Worm (Caenorhabditis elegans) whole organism, L4 larva: Measurements from ENCODE around the gene ZK355.8.
A peak's percentile ranks its signal among the peaks of the same experiment; 100 is the strongest.

Experiments
- F10B5.3 ChIP-seq: sonication (generic microtip); optimal IDR thresholded peaks from 2 replicates; lab custom pipeline; 2016; ENCODE audit warnings: mild to moderate bottlenecking, missing genetic modification characterization, missing compliant biosample characterization
- F26F4.8 ChIP-seq: fragments of 200-800 bp; sonication (Bioruptor generic); conservative IDR thresholded peaks from 2 replicates; pipeline ENCODE4 v1.3.6; 2022; ENCODE audit warnings: missing genetic modification characterization, missing compliant biosample characterization
- F49E8.2 ChIP-seq: sonication (generic microtip); optimal IDR thresholded peaks from 2 replicates; lab custom pipeline; 2016; ENCODE audit warnings: missing compliant biosample characterization, mild to moderate bottlenecking, missing genetic modification characterization, borderline replicate concordance
- R02D3.7 ChIP-seq: fragments of 150-350 bp; sonication (generic microtip); optimal IDR thresholded peaks from 3 replicates; lab custom pipeline; 2014; ENCODE audit warnings: missing biosample characterization, missing genetic modification characterization
- T20F7.1 ChIP-seq: fragments of 200-800 bp; sonication (Bioruptor generic); optimal IDR thresholded peaks from 2 replicates; lab custom pipeline; 2018; ENCODE audit warnings: mild to moderate bottlenecking, missing genetic modification characterization, missing compliant biosample characterization
- Y105C5A.15 ChIP-seq: fragments of 200-800 bp; sonication (Bioruptor generic); IDR thresholded peaks from 2 replicates; pipeline ENCODE4 v1.3.6; 2022; ENCODE audit warnings: missing genetic modification characterization, missing compliant biosample characterization
- Y5F2A.4 ChIP-seq: fragments of 200-800 bp; sonication (Bioruptor generic); optimal IDR thresholded peaks from 2 replicates; lab custom pipeline; 2018; ENCODE audit warnings: mild to moderate bottlenecking, missing genetic modification characterization, missing compliant biosample characterization
- ZK337.2 ChIP-seq: fragments of 200-800 bp; sonication (Bioruptor generic); IDR thresholded peaks from 2 replicates; pipeline ENCODE4 v1.3.6; 2022; ENCODE audit warnings: missing genetic modification reagents, missing genetic modification characterization, missing compliant biosample characterization
- aha-1 ChIP-seq: fragments of 150-350 bp; peaks from one replicate; lab custom pipeline; 2014; ENCODE audit warnings: missing biosample characterization, missing genetic modification characterization
- aly-2 ChIP-seq: sonication (generic microtip); optimal IDR thresholded peaks from 2 replicates; lab custom pipeline; 2018; ENCODE audit warnings: missing biosample characterization, missing genetic modification characterization
- ceh-28 ChIP-seq: fragments of 150-350 bp; optimal IDR thresholded peaks from 2 replicates; lab custom pipeline; 2014; ENCODE audit warnings: missing biosample characterization, missing genetic modification reagents, missing genetic modification characterization
- ceh-32 ChIP-seq: sonication (generic microtip); optimal IDR thresholded peaks from 2 replicates; lab custom pipeline; 2016; ENCODE audit warnings: mild to moderate bottlenecking, missing genetic modification characterization, missing compliant biosample characterization; ENCODE audit not compliant: poor library complexity
- ceh-44 ChIP-seq: fragments of 200-800 bp; sonication (Bioruptor generic); IDR thresholded peaks from 2 replicates; pipeline ENCODE4 v1.3.6; 2022; ENCODE audit warnings: missing genetic modification reagents, missing genetic modification characterization, missing compliant biosample characterization
- daf-8 ChIP-seq: fragments of 200-800 bp; sonication (Bioruptor generic); IDR thresholded peaks from 2 replicates; pipeline ENCODE4 v1.3.6; 2022; ENCODE audit warnings: missing genetic modification characterization, missing compliant biosample characterization
- dmd-6 ChIP-seq: fragments of 200-800 bp; sonication (Bioruptor generic); IDR thresholded peaks from 2 replicates; pipeline ENCODE4 v1.3.6; 2022; ENCODE audit warnings: missing genetic modification reagents, missing genetic modification characterization, missing compliant biosample characterization
- dmd-9 ChIP-seq: fragments of 200-800 bp; sonication (Bioruptor generic); IDR thresholded peaks from 2 replicates; pipeline ENCODE4 v1.3.6; 2022; ENCODE audit warnings: missing genetic modification reagents, missing genetic modification characterization, missing compliant biosample characterization
- duxl-1 ChIP-seq: sonication (generic microtip); optimal IDR thresholded peaks from 2 replicates; lab custom pipeline; 2016; ENCODE audit warnings: mild to moderate bottlenecking, missing genetic modification characterization, moderate library complexity, missing compliant biosample characterization; ENCODE audit not compliant: poor library complexity
- egl-27 ChIP-seq: sonication (generic microtip); optimal IDR thresholded peaks from 3 replicates; lab custom pipeline; 2017; ENCODE audit warnings: missing biosample characterization, missing genetic modification reagents, missing genetic modification characterization
- fkh-10 ChIP-seq: fragments of 150-350 bp; optimal IDR thresholded peaks from 2 replicates; lab custom pipeline; 2014; ENCODE audit warnings: missing biosample characterization, missing genetic modification reagents, missing genetic modification characterization
- fos-1 ChIP-seq: fragments of 150-350 bp; optimal IDR thresholded peaks from 2 replicates; lab custom pipeline; 2014; ENCODE audit warnings: missing biosample characterization, missing genetic modification characterization
- gei-8 ChIP-seq: fragments of 200-800 bp; sonication (Bioruptor generic); optimal IDR thresholded peaks from 2 replicates; lab custom pipeline; 2018; ENCODE audit warnings: mild to moderate bottlenecking, missing genetic modification characterization, missing compliant biosample characterization
- hlh-11 ChIP-seq: fragments of 200-800 bp; sonication (Bioruptor generic); optimal IDR thresholded peaks from 2 replicates; lab custom pipeline; 2018; ENCODE audit warnings: mild to moderate bottlenecking, missing genetic modification characterization, missing compliant biosample characterization
- hlh-30 ChIP-seq: sonication (generic microtip); optimal IDR thresholded peaks from 2 replicates; lab custom pipeline; 2017; ENCODE audit warnings: antibody characterized with exemption, mild to moderate bottlenecking, missing genetic modification characterization, missing compliant biosample characterization; ENCODE audit not compliant: insufficient read depth
- hmg-1.1 ChIP-seq: fragments of 200-800 bp; sonication (Bioruptor generic); IDR thresholded peaks from 2 replicates; pipeline ENCODE4 v1.3.6; 2022; ENCODE audit warnings: missing genetic modification reagents, missing genetic modification characterization, missing compliant biosample characterization
- lim-7 ChIP-seq: fragments of 200-800 bp; sonication (Bioruptor generic); IDR thresholded peaks from 2 replicates; pipeline ENCODE4 v1.3.6; 2022; ENCODE audit warnings: missing genetic modification characterization, missing compliant biosample characterization
- lin-38 ChIP-seq: fragments of 200-800 bp; sonication (Bioruptor generic); IDR thresholded peaks from 2 replicates; pipeline ENCODE4 v1.3.6; 2022; ENCODE audit warnings: missing genetic modification reagents, missing genetic modification characterization, missing compliant biosample characterization
- madf-5 ChIP-seq, 2 experiments: fragments of 200-800 bp; sonication (Bioruptor generic); IDR thresholded peaks; 2 replicates each; pipeline ENCODE4 v1.3.6; 2022; ENCODE audit warnings: missing compliant biosample characterization in 2 of 2, missing genetic modification characterization in 2 of 2
- mdt-29 ChIP-seq: fragments of 200-800 bp; sonication (Bioruptor generic); IDR thresholded peaks from 2 replicates; pipeline ENCODE4 v1.3.6; 2022; ENCODE audit warnings: missing genetic modification reagents, missing genetic modification characterization, missing compliant biosample characterization
- mep-1 ChIP-seq: fragments of 150-350 bp; sonication (generic microtip); optimal IDR thresholded peaks from 3 replicates; lab custom pipeline; 2014; ENCODE audit warnings: missing biosample characterization, missing genetic modification characterization
- mes-2 ChIP-seq: sonication (generic microtip); optimal IDR thresholded peaks from 2 replicates; lab custom pipeline; 2016; ENCODE audit warnings: missing genotype, mild to moderate bottlenecking, missing genetic modification characterization, missing compliant biosample characterization; ENCODE audit not compliant: poor library complexity, severe bottlenecking
- mxl-2 ChIP-seq: fragments of 200-800 bp; sonication (Bioruptor generic); conservative IDR thresholded peaks from 2 replicates; pipeline ENCODE4 v1.3.6; 2022; ENCODE audit warnings: missing genetic modification reagents, missing genetic modification characterization, missing compliant biosample characterization
- nhr-10 ChIP-seq: fragments of 150-350 bp; optimal IDR thresholded peaks from 2 replicates; lab custom pipeline; 2014; ENCODE audit warnings: missing biosample characterization, missing genetic modification characterization
- nhr-102 ChIP-seq: sonication (generic microtip); optimal IDR thresholded peaks from 2 replicates; lab custom pipeline; 2016; ENCODE audit warnings: mild to moderate bottlenecking, missing genetic modification characterization, moderate library complexity, missing compliant biosample characterization
- nhr-11 ChIP-seq: fragments of 150-350 bp; optimal IDR thresholded peaks from 2 replicates; lab custom pipeline; 2014; ENCODE audit warnings: missing biosample characterization, missing genetic modification characterization
- nhr-237 ChIP-seq: sonication (generic microtip); optimal IDR thresholded peaks from 2 replicates; lab custom pipeline; 2017; ENCODE audit warnings: missing biosample characterization, missing genetic modification characterization
- nhr-28 ChIP-seq: fragments of 150-350 bp; optimal IDR thresholded peaks from 2 replicates; lab custom pipeline; 2014; ENCODE audit warnings: missing biosample characterization, missing genetic modification characterization
- nhr-41 ChIP-seq: fragments of 200-800 bp; sonication (Bioruptor generic); IDR thresholded peaks from 2 replicates; pipeline ENCODE4 v1.3.6; 2022; ENCODE audit warnings: missing genetic modification reagents, missing genetic modification characterization, missing compliant biosample characterization
- nhr-42 ChIP-seq: fragments of 200-800 bp; sonication (Bioruptor generic); IDR thresholded peaks from 2 replicates; pipeline ENCODE4 v1.3.6; 2022; ENCODE audit warnings: missing genetic modification characterization, missing compliant biosample characterization
- nhr-48 ChIP-seq: sonication (generic microtip); optimal IDR thresholded peaks from 2 replicates; lab custom pipeline; 2016; ENCODE audit warnings: mild to moderate bottlenecking, missing genetic modification characterization, missing compliant biosample characterization
- nhr-6 ChIP-seq: fragments of 150-350 bp; optimal IDR thresholded peaks from 2 replicates; lab custom pipeline; 2014; ENCODE audit warnings: missing biosample characterization, missing genetic modification characterization
- pha-4 ChIP-seq, 2 experiments: fragments of 150-350 bp in 1 of 2; fragments of 200-800 bp in 1 of 2; sonication (Bioruptor generic) in 1 of 2; IDR thresholded peaks in 1 of 2; optimal IDR thresholded peaks in 1 of 2; 2 replicates each; pipeline versions ENCODE4 v1.3.6 to Lab custom; 2014 to 2022; ENCODE audit warnings: missing genetic modification characterization in 2 of 2, missing genetic modification reagents in 2 of 2, missing biosample characterization in 1 of 2, missing compliant biosample characterization in 1 of 2
- set-16 ChIP-seq: fragments of 200-800 bp; sonication (Bioruptor generic); IDR thresholded peaks from 2 replicates; pipeline ENCODE4 v1.3.6; 2022; ENCODE audit warnings: missing genetic modification reagents, missing genetic modification characterization, missing compliant biosample characterization
- snpc-1.2 ChIP-seq: fragments of 200-800 bp; sonication (Bioruptor generic); IDR thresholded peaks from 2 replicates; pipeline ENCODE4 v1.3.6; 2022; ENCODE audit warnings: missing genetic modification reagents, missing genetic modification characterization, missing compliant biosample characterization
- snpc-4 ChIP-seq: fragments of 150-350 bp; optimal IDR thresholded peaks from 2 replicates; lab custom pipeline; 2014; ENCODE audit warnings: missing biosample characterization, missing genetic modification characterization
- tag-97 ChIP-seq: fragments of 200-800 bp; sonication (Bioruptor generic); IDR thresholded peaks from 2 replicates; pipeline ENCODE4 v1.3.6; 2022; ENCODE audit warnings: missing genetic modification characterization, missing compliant biosample characterization
- unc-39 ChIP-seq: sonication (generic microtip); optimal IDR thresholded peaks from 2 replicates; lab custom pipeline; 2017; ENCODE audit warnings: missing biosample characterization, missing genetic modification characterization
- unc-62 ChIP-seq, 3 experiments: fragments of 150-350 bp in 1 of 3; sonication (generic microtip); optimal IDR thresholded peaks in 2 of 3; peaks in 1 of 3; 1 replicate in 1 of 3; 2 replicates in 2 of 3; lab custom pipeline; 2014 to 2017; ENCODE audit warnings: missing biosample characterization in 3 of 3, missing genetic modification characterization in 3 of 3, missing genetic modification reagents in 3 of 3, missing genotype in 1 of 3
- ztf-7 ChIP-seq: fragments of 150-350 bp; optimal IDR thresholded peaks from 2 replicates; lab custom pipeline; 2014; ENCODE audit warnings: missing biosample characterization, missing genetic modification characterization

The ZK355.8 gene

ce11 chrII:2973940-2974402, 46.4 kb downstream of the ZK355.8 start (continued):
- TF ChIP-seq unc-39 (tag; lab: Kevin White, UChicago) (no peak), F10B5.3 (tag; lab: Kevin White, UChicago) (peak; percentile 6), fos-1 (tag; lab: Kevin White, UChicago) (peak; percentile 74), nhr-11 (peak; percentile 90), F49E8.2 (no peak), ztf-7 (tag; lab: Kevin White, UChicago) (no peak), F26F4.8 (GFP tag; lab: Robert Waterston, UW) (no peak), nhr-237 (tag; lab: Kevin White, UChicago) (no peak), nhr-48 (peak; percentile 89), lim-7 (GFP tag; lab: Robert Waterston, UW) (peak; percentile 63; the same call in 1 of the 2 replicates), unc-62 (GFP tag; optimal IDR thresholded peaks at IDR 0.05 in 1 of 2; lab: Kevin White, UChicago) (peak in 1 of 2 experiments; percentile 49), unc-62 (tag; optimal IDR thresholded peaks at IDR 0.05; lab: Kevin White, UChicago) (no peak), mep-1 (tag; lab: Kevin White, UChicago) (peak; percentile 96), set-16 (GFP tag; lab: Robert Waterston, UW) (peak; percentile 100), R02D3.7 (no peak), lin-38 (peak; percentile 80), nhr-102 (tag; lab: Kevin White, UChicago) (peak; percentile 86), mxl-2 (peak; percentile 85), hlh-11 (tag; lab: Kevin White, UChicago) (peak; percentile 98), duxl-1 (tag; lab: Kevin White, UChicago) (peak; percentile 92), nhr-28 (peak; percentile 86), ceh-28 (tag; lab: Kevin White, UChicago) (no peak), hmg-1.1 (GFP tag; lab: Robert Waterston, UW) (peak; percentile 96), mdt-29 (GFP tag; lab: Robert Waterston, UW) (peak; percentile 95), madf-5 (GFP tag; IDR thresholded peaks at IDR 0.05; lab: Robert Waterston, UW) (no peak), Y5F2A.4 (GFP tag; lab: Kevin White, UChicago) (peak; percentile 46), nhr-6 (tag; lab: Kevin White, UChicago) (peak; percentile 90), pha-4 (GFP tag; IDR thresholded peaks at IDR 0.05; lab: Robert Waterston, UW) (peak; percentile 100), pha-4 (tag; optimal IDR thresholded peaks at IDR 0.05; lab: Kevin White, UChicago) (peak; percentile 2), mes-2 (tag; lab: Kevin White, UChicago) (peak; percentile 76), snpc-1.2 (GFP tag; lab: Robert Waterston, UW) (peak; percentile 58; the same call in 1 of the 2 replicates), nhr-42 (GFP tag; lab: Robert Waterston, UW) (peak; percentile 86; the same call in 1 of the 2 replicates)

ce11 chrII:2975561-2976230, 48.1 kb downstream of the ZK355.8 start:
- TF ChIP-seq daf-8 = no peak
- TF ChIP-seq hmg-1.1 (GFP tag; lab: Robert Waterston, UW) = no peak
- TF ChIP-seq mxl-2 = no peak
- peak; percentile 14 for TF ChIP-seq T20F7.1 (GFP tag; lab: Kevin White, UChicago)
- TF ChIP-seq Y105C5A.15 (GFP tag; lab: Robert Waterston, UW) = no peak
- no peak for TF ChIP-seq snpc-4
- TF ChIP-seq dmd-9 = no peak
- peak; percentile 26 for TF ChIP-seq mes-2 (tag; lab: Kevin White, UChicago)
- peak; percentile 89 for TF ChIP-seq dmd-6
- TF ChIP-seq nhr-10 (tag; lab: Kevin White, UChicago) = no peak
- no peak for TF ChIP-seq fkh-10
- no peak for TF ChIP-seq aly-2 (tag; lab: Kevin White, UChicago)
- no peak for TF ChIP-seq tag-97
- no peak for TF ChIP-seq gei-8 (GFP tag; lab: Kevin White, UChicago)
- TF ChIP-seq ZK337.2 (GFP tag; lab: Robert Waterston, UW) = no peak
- no peak for TF ChIP-seq egl-27 (tag; lab: Kevin White, UChicago)
- TF ChIP-seq aha-1 (tag; lab: Kevin White, UChicago) = peak; percentile 38
- no peak for TF ChIP-seq nhr-41 (GFP tag; lab: Robert Waterston, UW)
- no peak for TF ChIP-seq ceh-44
- no peak for TF ChIP-seq ceh-32
- TF ChIP-seq nhr-28 = peak; percentile 70
- TF ChIP-seq hlh-11 (tag; lab: Kevin White, UChicago) = peak; percentile 77
- peak; percentile 18 for TF ChIP-seq hlh-30 (tag; lab: Kevin White, UChicago)
